Fruit fly (Drosophila melanogaster): ENCODE data around the gene grk.

DNA sequence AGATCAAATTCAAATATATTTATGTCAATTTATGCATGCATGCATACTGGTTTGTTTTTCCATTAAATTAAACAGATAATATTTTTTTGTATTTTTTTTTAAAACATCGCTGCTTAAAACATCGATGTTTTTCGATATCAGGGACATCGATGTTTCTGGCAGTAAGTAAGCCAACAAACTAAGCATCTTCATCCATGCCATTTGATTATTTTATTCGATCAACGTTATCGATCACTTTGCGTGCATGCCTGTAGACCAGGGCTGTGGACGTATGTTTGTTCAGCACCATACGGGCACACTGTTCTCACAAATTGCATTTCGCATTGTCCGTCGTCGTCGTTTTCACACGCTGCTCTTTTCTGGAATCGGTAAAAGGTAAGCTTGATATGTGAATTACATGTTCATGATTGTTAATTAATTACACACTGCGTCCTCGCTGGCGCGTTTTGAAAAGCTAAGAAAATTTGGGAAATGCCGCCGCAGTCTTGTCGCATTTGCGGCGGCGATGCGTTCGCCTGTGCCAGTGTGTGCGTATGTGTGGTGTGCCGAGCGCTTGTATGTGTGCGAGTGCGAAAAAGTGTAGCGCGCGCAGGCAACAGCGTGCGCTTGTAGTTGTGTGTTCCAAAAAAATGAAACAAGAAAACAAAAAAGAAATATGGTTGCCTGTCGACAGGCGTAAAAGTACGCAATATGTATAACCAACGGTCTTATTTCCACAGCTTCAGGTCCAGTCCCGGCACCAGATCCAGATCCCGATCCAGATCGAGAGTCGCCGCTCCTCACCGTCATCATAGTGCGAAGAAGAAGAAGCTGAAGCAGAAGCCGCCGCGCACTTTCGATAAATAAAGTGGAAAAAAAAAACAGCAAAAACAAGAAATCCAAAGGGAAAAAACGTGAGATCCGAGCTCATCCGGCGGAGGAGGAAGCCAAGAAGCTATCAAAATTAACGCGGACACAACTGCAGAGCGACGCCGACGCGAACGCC lies 29.8 kb downstream of the grk start, which contains the start of gene emb:
- TF ChIP-seq pan (optimal IDR thresholded peaks at IDR 0.05) = no peak
- no peak for TF ChIP-seq usp (GFP tag; optimal IDR thresholded peaks at IDR 0.05)
- TF ChIP-seq psq (optimal IDR thresholded peaks at IDR 0.05) = no peak
